Worm (Caenorhabditis elegans): Measurements from ENCODE around the gene nova-1.

Gene nova-1

ce11 chrV:18109449-18109848 lies 27.7 kb upstream of the nova-1 start:
- TF ChIP-seq elt-1 (tag; optimal IDR thresholded peaks at IDR 0.05) (no peak), jun-1 (tag; optimal IDR thresholded peaks at IDR 0.05) (no peak)

DNA sequence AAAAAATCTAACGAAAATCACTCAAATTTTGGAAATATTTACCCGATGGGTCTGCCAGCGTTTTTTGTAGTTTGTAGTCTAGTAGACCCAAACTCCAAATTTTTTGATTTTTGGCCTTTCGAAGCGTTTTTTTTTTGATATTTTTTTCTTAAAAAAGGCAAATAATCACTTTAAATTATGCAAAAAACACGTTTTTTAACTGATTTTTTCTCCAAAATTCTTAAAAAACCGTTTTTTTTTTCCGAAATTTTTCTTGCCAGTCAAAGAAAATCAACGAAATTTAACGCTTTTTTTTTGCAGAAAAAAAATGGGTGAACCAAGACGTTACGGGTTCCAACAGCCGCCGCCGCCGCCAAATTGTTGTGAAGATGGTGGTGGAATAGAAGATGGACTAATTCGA lies 26.2 kb upstream of the nova-1 start, which contains the start of gene Y37H2A.1:
Gene Y37H2A.1, plus strand, starts transcription at position 301 of the 400 bp plus-strand sequence.
- TF ChIP-seq nhr-77 (tag; optimal IDR thresholded peaks at IDR 0.05) (no peak), lsy-12 (tag; optimal IDR thresholded peaks at IDR 0.05) (no peak), fos-1 (tag; optimal IDR thresholded peaks at IDR 0.05) (no peak), ceh-9 (tag; optimal IDR thresholded peaks at IDR 0.05) (no peak), ama-1 (optimal IDR thresholded peaks at IDR 0.05) (no peak), pha-4 (tag; optimal IDR thresholded peaks at IDR 0.05) (no peak), zag-1 (tag; optimal IDR thresholded peaks at IDR 0.05) (no peak), fkh-10 (GFP tag; optimal IDR thresholded peaks at IDR 0.05) (no peak), nfya-1 (tag; optimal IDR thresholded peaks at IDR 0.05; ENCODE audit: insufficient read depth) (no peak), mdl-1 (tag; optimal IDR thresholded peaks at IDR 0.05) (no peak)

- TF ChIP-seq nhr-12 (tag; optimal IDR thresholded peaks at IDR 0.05) (no peak), tbx-2 (tag; optimal IDR thresholded peaks at IDR 0.05) (no peak), R02D3.7 (tag; optimal IDR thresholded peaks at IDR 0.05) (no peak), nhr-237 (tag; optimal IDR thresholded peaks at IDR 0.05) (no peak), nhr-28 (tag; optimal IDR thresholded peaks at IDR 0.05) (no peak), fkh-10 (GFP tag; optimal IDR thresholded peaks at IDR 0.05) (no peak), pqm-1 (tag; optimal IDR thresholded peaks at IDR 0.05) (no peak), nhr-67 (tag; optimal IDR thresholded peaks at IDR 0.05) (no peak), nhr-77 (tag; optimal IDR thresholded peaks at IDR 0.05) (no peak), pha-4 (tag; optimal IDR thresholded peaks at IDR 0.05) (no peak)
Observed at ce11 chrV:18106055-18106454, 24.3 kb upstream of the nova-1 start.

- TF ChIP-seq nhr-67 (tag; optimal IDR thresholded peaks at IDR 0.05) (no peak), nhr-25 (tag; optimal IDR thresholded peaks at IDR 0.05) (no peak), elt-1 (tag; optimal IDR thresholded peaks at IDR 0.05) (no peak), zag-1 (tag; optimal IDR thresholded peaks at IDR 0.05) (no peak), lsy-12 (tag; optimal IDR thresholded peaks at IDR 0.05) (no peak), lin-39 (tag; optimal IDR thresholded peaks at IDR 0.05) (no peak), R02D3.7 (tag; optimal IDR thresholded peaks at IDR 0.05) (no peak), jun-1 (tag; optimal IDR thresholded peaks at IDR 0.05) (no peak), daf-12 (tag; optimal IDR thresholded peaks at IDR 0.05) (no peak), fkh-10 (GFP tag; optimal IDR thresholded peaks at IDR 0.05) (no peak), ceh-82 (tag; optimal IDR thresholded peaks at IDR 0.05) (no peak), nhr-23 (tag; optimal IDR thresholded peaks at IDR 0.05) (no peak), elt-2 (tag; optimal IDR thresholded peaks at IDR 0.05) (no peak), ztf-4 (tag; optimal IDR thresholded peaks at IDR 0.05) (no peak), snpc-4 (tag; optimal IDR thresholded peaks at IDR 0.05) (no peak), unc-39 (tag; optimal IDR thresholded peaks at IDR 0.05) (no peak), lin-15B (tag; optimal IDR thresholded peaks at IDR 0.05) (no peak), egl-5 (tag; optimal IDR thresholded peaks at IDR 0.05) (no peak), mdl-1 (tag; optimal IDR thresholded peaks at IDR 0.05) (no peak), pha-4 (tag; optimal IDR thresholded peaks at IDR 0.05) (no peak)
Observed at ce11 chrV:18098387-18098786, 16.6 kb upstream of the nova-1 start, which contains the start of gene par-4. par-4 (plus strand) TSS chrV:18098687.

DNA sequence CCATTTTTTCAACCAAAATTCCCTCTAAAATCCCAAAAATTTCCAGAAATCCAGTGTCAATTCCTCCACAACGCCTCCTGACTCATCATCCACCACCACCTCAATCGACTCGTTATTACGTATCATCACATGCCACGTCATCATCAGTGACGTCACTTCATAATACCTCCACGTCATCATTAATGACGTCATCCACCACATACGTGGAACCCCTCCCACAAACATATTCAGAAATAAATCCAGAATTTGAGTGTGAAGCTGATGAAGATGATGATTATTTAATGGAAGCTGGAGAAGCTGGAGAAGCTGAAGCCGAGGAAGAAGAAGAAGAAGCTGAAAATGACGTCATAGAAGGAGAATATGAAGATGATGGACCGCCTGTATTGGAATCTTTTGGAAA lies 12.2 kb upstream of the nova-1 start:
- TF ChIP-seq lin-39 (tag; optimal IDR thresholded peaks at IDR 0.05) (no peak), ztf-4 (tag; optimal IDR thresholded peaks at IDR 0.05) (no peak), unc-39 (tag; optimal IDR thresholded peaks at IDR 0.05) (no peak), pha-4 (tag; optimal IDR thresholded peaks at IDR 0.05) (no peak), unc-62 (GFP tag; optimal IDR thresholded peaks at IDR 0.05) (no peak), nhr-25 (tag; optimal IDR thresholded peaks at IDR 0.05) (no peak), mml-1 (tag; optimal IDR thresholded peaks at IDR 0.05) (no peak), lin-15B (tag; optimal IDR thresholded peaks at IDR 0.05) (no peak), fkh-2 (tag; optimal IDR thresholded peaks at IDR 0.05) (no peak), eor-1 (tag; optimal IDR thresholded peaks at IDR 0.05) (no peak)

DNA sequence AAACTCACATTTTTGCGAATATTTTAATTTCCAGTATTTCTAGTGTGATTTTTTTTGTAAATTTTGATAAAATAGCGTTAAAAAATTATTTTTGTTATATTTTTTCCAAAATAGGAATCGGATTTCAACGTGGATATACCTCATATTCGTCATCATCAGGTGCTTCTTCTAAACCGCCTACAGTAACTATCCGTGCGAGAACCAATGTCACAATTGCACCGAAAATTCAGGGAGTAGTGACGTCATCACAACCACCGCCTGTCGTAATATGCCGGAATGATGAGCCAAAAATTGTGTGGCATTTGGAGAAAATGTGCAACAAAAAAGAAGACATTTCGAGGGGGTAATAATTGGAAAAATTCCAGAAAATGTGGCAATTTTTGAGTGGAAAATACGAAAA lies 9.5 kb upstream of the nova-1 start:
- TF ChIP-seq egl-5 (tag; optimal IDR thresholded peaks at IDR 0.05): no peak
- no peak for TF ChIP-seq mml-1 (tag; optimal IDR thresholded peaks at IDR 0.05)
- TF ChIP-seq fkh-10 (GFP tag; optimal IDR thresholded peaks at IDR 0.05): no peak
- no peak for TF ChIP-seq nhr-23 (tag; optimal IDR thresholded peaks at IDR 0.05)
- no peak for TF ChIP-seq lin-15B (tag; optimal IDR thresholded peaks at IDR 0.05)
- TF ChIP-seq nhr-77 (tag; optimal IDR thresholded peaks at IDR 0.05): no peak
- TF ChIP-seq fos-1 (tag; optimal IDR thresholded peaks at IDR 0.05): no peak
- TF ChIP-seq sea-2 (GFP tag; optimal IDR thresholded peaks at IDR 0.05): no peak
- TF ChIP-seq mdl-1 (tag; optimal IDR thresholded peaks at IDR 0.05): no peak
- TF ChIP-seq ceh-9 (tag; optimal IDR thresholded peaks at IDR 0.05): no peak
- no peak for TF ChIP-seq unc-62 (GFP tag; optimal IDR thresholded peaks at IDR 0.05)
- TF ChIP-seq nhr-43 (tag; optimal IDR thresholded peaks at IDR 0.05; ENCODE audit: poor library complexity, severe bottlenecking): no peak
- no peak for TF ChIP-seq eor-1 (tag; optimal IDR thresholded peaks at IDR 0.05)
- no peak for TF ChIP-seq jun-1 (tag; optimal IDR thresholded peaks at IDR 0.05)
- no peak for TF ChIP-seq aly-2 (tag; optimal IDR thresholded peaks at IDR 0.05)
